Worm (Caenorhabditis elegans): ENCODE results near the gene ZK643.6.

Gene ZK643.6

DNA sequence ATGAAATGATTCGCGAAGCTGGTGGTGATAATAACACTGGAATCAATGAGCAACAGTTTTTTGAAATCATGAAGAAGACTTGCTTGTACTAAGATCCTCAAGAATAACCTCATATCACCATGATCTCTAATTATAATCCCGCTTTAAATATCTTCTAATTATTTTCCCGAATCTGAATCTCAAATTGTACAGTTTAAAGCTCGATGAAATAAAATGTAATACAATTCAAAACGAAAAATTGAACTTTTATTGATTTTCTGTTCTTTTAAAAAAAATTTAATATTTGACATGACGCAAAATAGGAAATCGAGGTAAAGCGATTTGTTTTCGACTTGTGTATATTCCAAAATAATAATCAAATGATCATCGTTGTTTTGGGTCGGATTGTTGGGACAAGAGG, 14.3 kb upstream of the ZK643.6 start (continued):
- peak; percentile 33; the same call in 1 of the 2 replicates for TF ChIP-seq pha-4 (GFP tag; IDR thresholded peaks at IDR 0.05)
- no peak for TF ChIP-seq pha-4 (tag; optimal IDR thresholded peaks at IDR 0.05)
- no peak for TF ChIP-seq unc-39 (tag; optimal IDR thresholded peaks at IDR 0.05)
- TF ChIP-seq set-16 (GFP tag; IDR thresholded peaks at IDR 0.05), result no peak
- TF ChIP-seq nhr-77 (tag; optimal IDR thresholded peaks at IDR 0.05), result no peak
- no peak for TF ChIP-seq madf-5 (GFP tag; IDR thresholded peaks at IDR 0.05)
- no peak for TF ChIP-seq lin-13 (GFP tag; optimal IDR thresholded peaks at IDR 0.05)
- TF ChIP-seq T26A8.4 (GFP tag; IDR thresholded peaks at IDR 0.05), result peak; percentile 37; the same call in 1 of the 2 replicates
- TF ChIP-seq dmd-9 (GFP tag; IDR thresholded peaks at IDR 0.05), result no peak
- no peak for TF ChIP-seq F26F4.8 (GFP tag; conservative IDR thresholded peaks at IDR 0.05)
- TF ChIP-seq pqm-1 (tag; optimal IDR thresholded peaks at IDR 0.05), result no peak
- no peak for TF ChIP-seq nhr-237 (tag; optimal IDR thresholded peaks at IDR 0.05)
- TF ChIP-seq mxl-2 (GFP tag; conservative IDR thresholded peaks at IDR 0.05), result no peak
- TF ChIP-seq lsy-2 (tag; optimal IDR thresholded peaks at IDR 0.05), result peak in 1 of 2 experiments; percentile 7
- peak; percentile 22; the same call in 1 of the 2 replicates for TF ChIP-seq ctbp-1 (GFP tag; IDR thresholded peaks at IDR 0.05)
- TF ChIP-seq madf-9 (GFP tag; conservative IDR thresholded peaks at IDR 0.05), result 0 out of 2 replicates have a peak, but pooled peaks have one; percentile 35
- no peak for TF ChIP-seq nhr-42 (GFP tag; IDR thresholded peaks at IDR 0.05)
- no peak for TF ChIP-seq snpc-4 (tag; optimal IDR thresholded peaks at IDR 0.05)
- peak; percentile 57 for TF ChIP-seq mep-1 (tag; optimal IDR thresholded peaks at IDR 0.05)
- no peak for TF ChIP-seq ztf-7 (tag; optimal IDR thresholded peaks at IDR 0.05)
- no peak for TF ChIP-seq php-3 (GFP tag; IDR thresholded peaks at IDR 0.05)

DNA sequence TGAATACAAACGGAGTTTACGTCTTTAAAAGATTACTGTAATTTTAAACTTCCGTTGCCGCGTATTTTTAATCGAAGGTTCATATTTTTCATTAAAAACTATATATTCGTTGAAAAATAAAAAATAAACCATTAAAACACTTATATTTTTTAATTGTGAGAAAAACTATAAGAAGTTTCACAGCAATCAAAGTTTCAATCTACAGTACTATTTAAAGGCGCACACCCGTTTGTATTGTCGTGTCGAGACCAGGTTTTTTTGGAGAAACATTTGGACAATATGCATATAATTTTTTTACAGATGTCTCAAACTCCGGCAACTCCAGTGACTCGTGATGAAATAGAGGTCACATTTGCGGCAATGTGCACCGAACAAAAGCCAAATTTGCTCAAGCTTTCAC, 13.3 kb upstream of the ZK643.6 start, which contains the start of gene R08D7.5:
TSS of gene R08D7.5 (plus strand) at position 301 of the 400 bp plus-strand sequence.
- TF ChIP-seq mes-2 (tag; optimal IDR thresholded peaks at IDR 0.05; ENCODE audit: poor library complexity, severe bottlenecking) (peak; percentile 43), pqm-1 (tag; optimal IDR thresholded peaks at IDR 0.05) (no peak)

DNA sequence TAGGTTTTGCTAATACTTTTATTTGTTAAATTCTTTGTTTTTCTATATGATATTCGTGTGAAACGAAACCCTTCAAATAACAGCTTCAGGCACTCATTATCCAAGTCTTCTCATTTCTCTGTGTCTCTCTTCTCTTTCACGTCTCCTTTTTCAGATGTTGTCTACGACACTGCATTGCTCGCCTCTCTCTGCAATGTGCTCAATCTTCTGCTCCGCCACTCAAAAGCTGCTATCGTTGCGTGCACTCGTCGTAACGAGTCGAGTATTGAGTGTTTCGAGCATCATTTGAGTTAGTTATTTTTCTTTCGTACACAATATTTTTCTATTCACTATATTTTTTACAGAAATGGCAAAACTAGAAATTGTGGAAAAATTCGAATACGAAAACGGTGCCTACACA, 12.6 kb upstream of the ZK643.6 start:
- TF ChIP-seq hmg-1.1 (GFP tag; IDR thresholded peaks at IDR 0.05) (0 out of 2 replicates have a peak, but pooled peaks have one; percentile 36), dmd-6 (GFP tag; IDR thresholded peaks at IDR 0.05) (no peak)

DNA sequence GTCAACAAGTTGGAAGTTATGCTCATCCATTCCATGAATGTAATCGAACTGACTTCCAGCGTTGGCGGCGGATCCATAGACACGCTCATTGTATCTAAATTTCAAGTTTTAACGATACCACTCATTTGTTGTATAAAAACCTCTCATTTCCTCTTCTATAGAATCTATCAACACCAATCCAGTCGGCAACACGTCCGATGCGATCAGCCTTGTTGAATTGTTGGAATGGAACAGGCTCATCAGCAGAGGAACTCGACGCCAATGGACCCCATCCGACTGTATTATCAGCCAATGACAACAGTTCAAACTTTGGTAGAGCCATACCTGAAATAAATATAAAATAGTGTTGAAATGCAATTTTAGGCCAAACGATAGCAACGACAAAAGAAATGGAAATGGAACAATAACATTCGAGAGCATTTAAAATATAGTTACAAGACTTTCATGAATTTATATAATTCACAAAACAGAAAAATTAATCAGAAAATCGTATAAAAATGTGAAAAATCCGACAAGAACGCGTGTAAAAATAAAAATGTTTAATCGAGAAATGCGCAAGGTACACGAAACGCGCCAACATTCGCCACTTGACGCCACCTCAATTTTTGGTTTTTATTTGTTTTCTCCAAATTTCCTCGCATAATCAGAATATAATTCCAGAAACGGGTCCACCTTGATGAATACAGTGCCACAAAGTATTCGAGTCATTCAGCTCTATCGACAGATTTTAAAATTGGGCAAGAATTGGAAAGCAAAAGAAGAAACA, 10.9 kb upstream of the ZK643.6 start, which contains the start of the genes eif-3.D and R08D7.4:
TSS of gene eif-3.D (minus strand) at position 324 of the 766 bp plus-strand sequence.
TSS of gene R08D7.4 (plus strand) at position 638 of the 766 bp plus-strand sequence.
- TF ChIP-seq hif-1 (tag; optimal IDR thresholded peaks at IDR 0.05), result no peak
- TF ChIP-seq dve-1 (tag; optimal IDR thresholded peaks at IDR 0.05; ENCODE audit: insufficient read depth), result no peak
- TF ChIP-seq hmg-1.1 (GFP tag; IDR thresholded peaks at IDR 0.05), result peak; percentile 57; the same call in 1 of the 2 replicates
- TF ChIP-seq pha-4 (GFP tag; IDR thresholded peaks at IDR 0.05), result 0 out of 2 replicates have a peak, but pooled peaks have one; percentile 31
- no peak for TF ChIP-seq pha-4 (tag; optimal IDR thresholded peaks at IDR 0.05)
- TF ChIP-seq lin-29 (GFP tag; IDR thresholded peaks at IDR 0.05), result no peak
- no peak for TF ChIP-seq fos-1 (tag; optimal IDR thresholded peaks at IDR 0.05)
- TF ChIP-seq hlh-11 (tag; optimal IDR thresholded peaks at IDR 0.05), result peak; percentile 51
- no peak for TF ChIP-seq nhr-6 (tag; optimal IDR thresholded peaks at IDR 0.05)
- no peak for TF ChIP-seq nhr-237 (tag; optimal IDR thresholded peaks at IDR 0.05)
- no peak for TF ChIP-seq zip-2 (tag; optimal IDR thresholded peaks at IDR 0.05)
- peak; percentile 65 for TF ChIP-seq aha-1 (tag)
- TF ChIP-seq tra-1 (GFP tag; IDR thresholded peaks at IDR 0.05), result no peak
- TF ChIP-seq F26F4.8 (GFP tag; conservative IDR thresholded peaks at IDR 0.05), result no peak
- no peak for TF ChIP-seq mdl-1 (tag; optimal IDR thresholded peaks at IDR 0.05)
- peak; percentile 34 for TF ChIP-seq ztf-7 (tag; optimal IDR thresholded peaks at IDR 0.05)
- no peak for TF ChIP-seq php-3 (GFP tag; IDR thresholded peaks at IDR 0.05)
- no peak for TF ChIP-seq snpc-1.2 (GFP tag; IDR thresholded peaks at IDR 0.05)
- TF ChIP-seq ztf-11 (tag; optimal IDR thresholded peaks at IDR 0.05), result no peak
- peak; percentile 69 for TF ChIP-seq dpl-1 (GFP tag; optimal IDR thresholded peaks at IDR 0.05)
- TF ChIP-seq mxl-3 (GFP tag; optimal IDR thresholded peaks at IDR 0.05), result peak; percentile 13
- TF ChIP-seq mep-1 (tag; optimal IDR thresholded peaks at IDR 0.05), result peak; percentile 64
- no peak for TF ChIP-seq daf-12 (tag; optimal IDR thresholded peaks at IDR 0.05)
- TF ChIP-seq lin-38 (GFP tag; IDR thresholded peaks at IDR 0.05), result peak; percentile 70
- peak; percentile 65 for TF ChIP-seq rbr-2 (tag; optimal IDR thresholded peaks at IDR 0.05)
- no peak for TF ChIP-seq duxl-1 (tag; optimal IDR thresholded peaks at IDR 0.05; ENCODE audit: poor library complexity)
- peak in 1 of 2 experiments; percentile 35 for TF ChIP-seq daf-16 (GFP tag; optimal IDR thresholded peaks at IDR 0.05)
- peak; percentile 33 for TF ChIP-seq daf-16 (tag; optimal IDR thresholded peaks at IDR 0.05)

Data from whole organism, L4 larva.